Worm (Caenorhabditis elegans): ENCODE measurements around the gene sams-1.

- TF ChIP-seq F44E2.7 (GFP tag; IDR thresholded peaks at IDR 0.05), result no peak
- no peak for TF ChIP-seq R02D3.7 (tag; optimal IDR thresholded peaks at IDR 0.05)
- TF ChIP-seq ceh-32 (tag; optimal IDR thresholded peaks at IDR 0.05; ENCODE audit: poor library complexity), result no peak
- no peak for TF ChIP-seq ces-1 (GFP tag; optimal IDR thresholded peaks at IDR 0.05)
- TF ChIP-seq zag-1 (tag; optimal IDR thresholded peaks at IDR 0.05), result no peak
- no peak for TF ChIP-seq egl-27 (tag; optimal IDR thresholded peaks at IDR 0.05)
- no peak for TF ChIP-seq nhr-111 (GFP tag; optimal IDR thresholded peaks at IDR 0.05)
- no peak for TF ChIP-seq ZK337.2 (GFP tag; IDR thresholded peaks at IDR 0.05)
- TF ChIP-seq fkh-10 (GFP tag; optimal IDR thresholded peaks at IDR 0.05), result no peak
- no peak for TF ChIP-seq tag-97 (GFP tag; IDR thresholded peaks at IDR 0.05)
- TF ChIP-seq F49E8.2 (tag; optimal IDR thresholded peaks at IDR 0.05; ENCODE audit: borderline replicate concordance), result no peak
- no peak for TF ChIP-seq hlh-30 (tag; optimal IDR thresholded peaks at IDR 0.05; ENCODE audit: insufficient read depth)
- TF ChIP-seq jun-1 (tag; optimal IDR thresholded peaks at IDR 0.05), result no peak
- no peak for TF ChIP-seq fos-1 (tag; optimal IDR thresholded peaks at IDR 0.05)
Observed at ce11 chrX:11983576-11984061, 17.9 kb downstream of the sams-1 start, which contains the start of gene C49F5.3.

Data from whole organism, L4 larva.